Fruit fly (Drosophila melanogaster) whole organism: ENCODE measurements around the gene CG31676.

Experiments used
- CG8478 ChIP-seq: fragments of >200 bp; optimal IDR thresholded peaks from 2 replicates; lab custom pipeline; 2018; ENCODE audit warnings: inconsistent platforms
- pan ChIP-seq: fragments of >200 bp; optimal IDR thresholded peaks from 2 replicates; lab custom pipeline; 2017

dm6 chr2L:20883624-20884220 lies 43.2 kb downstream of the CG31676 start:
- TF ChIP-seq pan (lab: Kevin White, UChicago): no peak
- TF ChIP-seq CG8478: no peak
